Worm (Caenorhabditis elegans) whole organism, L4/young adult: Measurements from ENCODE around the gene Y39A1A.24.

Experiments
- dao-5 ChIP-seq: sonication (generic microtip); optimal IDR thresholded peaks from 2 replicates; lab custom pipeline; 2016; ENCODE audit warnings: missing genotype, missing genetic modification characterization, moderate library complexity, missing compliant biosample characterization
- him-1 ChIP-seq: sonication (generic microtip); optimal IDR thresholded peaks from 2 replicates; lab custom pipeline; 2016; ENCODE audit warnings: missing genotype, missing genetic modification reagents, missing genetic modification characterization, missing compliant biosample characterization

DNA sequence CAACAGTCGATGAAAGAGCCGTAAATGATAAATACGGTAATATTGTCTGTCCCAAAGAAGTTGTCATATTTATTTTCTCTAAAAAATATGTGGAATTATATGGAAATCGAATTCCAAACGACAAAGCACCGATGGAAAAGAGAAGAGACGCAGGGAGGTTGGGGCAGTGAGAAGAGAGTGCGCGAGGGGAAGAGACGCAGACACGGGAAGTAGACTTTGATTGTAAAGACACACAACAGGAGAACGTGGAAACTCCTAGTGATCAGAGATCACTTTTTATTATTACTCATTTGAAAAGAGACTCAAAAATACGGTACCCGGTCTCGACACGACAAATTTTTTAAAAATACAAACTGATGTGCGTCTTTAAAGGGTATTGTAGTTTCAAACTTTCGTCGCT lies 15.9 kb downstream of the Y39A1A.24 start:
- no peak for TF ChIP-seq him-1 (tag; lab: Kevin White, UChicago)
- no peak for TF ChIP-seq dao-5 (tag; lab: Kevin White, UChicago)
